Worm (Caenorhabditis elegans) whole organism, dauer: Measurements from ENCODE around the gene F35F10.7.

ENCODE experiments used
- unc-62 ChIP-seq: sonication (generic microtip); optimal IDR thresholded peaks from 2 replicates; lab custom pipeline; 2017; ENCODE audit warnings: missing biosample characterization, missing genetic modification reagents, missing genetic modification characterization

Gene F35F10.7

ce11 chrV:3287330-3287729 lies at the start of gene F35F10.7:
TSS of gene F35F10.7 (minus strand) at chrV:3287430.
- no peak for TF ChIP-seq unc-62 (GFP tag; lab: Kevin White, UChicago)

DNA sequence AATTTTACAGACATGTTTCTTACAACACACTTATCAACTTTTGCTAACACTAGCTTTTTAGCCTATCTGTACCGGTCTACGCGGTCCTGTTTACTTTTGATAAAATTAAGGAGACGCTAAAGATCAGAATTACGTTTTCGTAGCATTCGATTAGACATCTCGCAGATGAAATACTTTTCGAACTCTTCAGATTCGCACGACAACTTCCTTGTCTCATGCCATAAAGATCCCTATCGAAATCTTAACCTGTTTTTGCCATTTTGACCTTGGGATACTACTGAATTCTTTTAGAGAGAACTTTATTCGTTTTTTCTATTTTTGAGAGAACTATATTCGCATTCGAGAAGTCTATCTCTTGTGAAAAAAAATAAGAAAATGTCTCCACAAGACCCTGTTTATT lies 46.1 kb upstream of the F35F10.7 start, which contains the start of gene C17B7.5:
Gene C17B7.5, plus strand, starts transcription at position 301 of the 400 bp plus-strand sequence.
- TF ChIP-seq unc-62 (GFP tag; lab: Kevin White, UChicago), result no peak

DNA sequence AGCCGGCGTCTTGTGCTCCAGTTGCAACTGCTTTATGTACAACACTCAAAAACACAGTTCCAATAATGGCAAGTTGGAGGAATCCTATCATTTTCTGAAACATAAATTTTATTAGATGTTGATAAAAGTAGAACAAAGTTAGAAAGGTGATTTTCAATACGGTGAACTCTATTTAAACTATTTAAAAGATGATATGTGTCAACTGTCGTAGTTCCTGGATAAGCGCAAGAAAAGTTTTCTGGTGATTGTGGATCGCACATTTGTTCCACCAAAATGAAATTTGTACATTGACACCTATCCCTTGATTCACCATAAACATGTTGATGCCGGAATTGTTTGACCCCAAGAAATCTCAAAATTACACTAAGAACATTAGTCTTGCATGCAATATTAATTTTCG lies 44.8 kb upstream of the F35F10.7 start, which contains the start of gene C17B7.9:
Gene C17B7.9, minus strand, starts transcription at position 101 of the 400 bp plus-strand sequence.
- TF ChIP-seq unc-62 (GFP tag; lab: Kevin White, UChicago), result no peak

DNA sequence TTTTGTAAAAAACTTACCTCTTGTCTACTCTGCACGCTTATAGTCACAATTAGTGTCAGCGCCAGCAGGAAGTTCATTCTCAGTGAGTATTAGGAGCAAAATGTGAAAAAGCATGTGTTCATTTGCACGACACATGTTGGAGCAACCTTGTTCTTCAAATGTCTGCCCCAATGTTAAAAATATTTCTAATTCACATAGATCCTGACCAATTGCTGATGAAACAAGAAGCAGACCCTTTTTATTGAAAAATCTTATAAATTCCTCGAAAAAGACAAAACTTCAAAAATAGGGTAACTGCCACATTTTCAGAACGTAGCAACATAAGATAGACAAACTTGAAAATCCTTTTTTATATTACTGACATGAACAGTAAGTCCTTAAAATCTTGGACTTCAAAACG lies 36.9 kb upstream of the F35F10.7 start, which contains the start of gene C17B7.8:
Gene C17B7.8, minus strand, starts transcription at position 101 of the 400 bp plus-strand sequence.
- no peak for TF ChIP-seq unc-62 (GFP tag; lab: Kevin White, UChicago)

- no peak for TF ChIP-seq unc-62 (GFP tag; lab: Kevin White, UChicago)
Measured at ce11 chrV:3320432-3320831, 33.2 kb upstream of the F35F10.7 start, which contains the start of gene C17B7.14. TSS of gene C17B7.14 (minus strand) at chrV:3320532.

- no peak for TF ChIP-seq unc-62 (GFP tag; lab: Kevin White, UChicago)
Measured at ce11 chrV:3320005-3320404, 32.8 kb upstream of the F35F10.7 start, which contains the start of gene F35F10.14. TSS of gene F35F10.14 (minus strand) at chrV:3320105.

- TF ChIP-seq unc-62 (GFP tag; lab: Kevin White, UChicago), result no peak
Measured at ce11 chrV:3318975-3319374, 31.7 kb upstream of the F35F10.7 start, which contains the start of gene F35F10.13. TSS of gene F35F10.13 (minus strand) at chrV:3319075.

- TF ChIP-seq unc-62 (GFP tag; lab: Kevin White, UChicago), result no peak
Measured at ce11 chrV:3316108-3316507, 28.9 kb upstream of the F35F10.7 start, which contains the start of gene F35F10.1. TSS of gene F35F10.1 (plus strand) at chrV:3316307.

DNA sequence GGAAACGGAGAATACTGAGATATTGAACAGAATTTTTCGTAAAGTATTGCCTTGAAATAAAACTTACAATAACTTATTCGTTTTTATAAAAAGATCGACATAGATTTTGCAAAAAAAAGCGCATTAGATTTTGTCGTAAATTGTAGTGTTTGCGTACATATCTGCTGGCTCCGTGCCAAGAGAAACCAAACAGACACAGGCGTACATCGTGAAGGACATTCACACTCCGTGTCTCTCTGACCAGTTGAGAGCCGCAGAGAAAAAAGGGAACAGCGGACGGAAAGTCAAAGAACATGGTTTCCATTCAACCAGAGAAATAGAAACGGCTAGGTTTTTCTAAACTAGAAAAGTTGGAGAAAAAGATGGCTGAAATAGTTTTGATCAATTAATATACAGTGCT lies 28.1 kb upstream of the F35F10.7 start, which contains the start of gene arrd-19:
Gene arrd-19, minus strand, starts transcription at position 209 of the 400 bp plus-strand sequence.
- no peak for TF ChIP-seq unc-62 (GFP tag; lab: Kevin White, UChicago)

DNA sequence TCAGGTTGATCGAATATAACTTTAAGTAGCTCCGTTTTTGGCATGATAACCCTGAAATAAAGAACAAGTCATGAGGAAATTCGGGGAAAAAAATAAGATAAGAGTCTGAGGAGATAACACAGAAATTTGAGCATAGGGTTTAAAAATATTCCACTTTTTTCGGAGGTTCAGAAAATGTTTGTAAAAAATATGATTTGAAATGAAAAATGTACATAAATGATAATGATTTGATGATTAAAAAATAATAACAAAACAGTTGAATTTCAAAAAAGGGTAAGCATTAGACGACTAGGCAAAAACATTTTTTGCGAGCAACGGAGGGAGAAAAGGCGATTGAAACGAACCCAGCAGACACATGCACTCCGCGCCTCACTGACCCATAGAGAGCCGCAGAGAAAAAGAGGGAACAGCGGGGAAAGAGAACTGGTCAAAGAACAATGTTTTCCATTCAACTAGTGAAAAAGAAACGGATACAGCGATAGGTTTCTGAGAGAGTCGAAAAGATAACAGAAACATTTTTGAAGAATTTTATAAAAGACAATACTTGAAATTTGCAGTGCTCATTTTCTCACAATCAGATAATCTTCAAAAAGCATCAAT lies 24.9 kb upstream of the F35F10.7 start, which contains the start of gene arrd-18:
Gene arrd-18, minus strand, starts transcription at position 51 of the 600 bp plus-strand sequence.
- TF ChIP-seq unc-62 (GFP tag; lab: Kevin White, UChicago), result no peak

- no peak for TF ChIP-seq unc-62 (GFP tag; lab: Kevin White, UChicago)
Measured at ce11 chrV:3308169-3308568, 20.9 kb upstream of the F35F10.7 start, which contains the start of gene srbc-3. TSS of gene srbc-3 (plus strand) at chrV:3308469.

DNA sequence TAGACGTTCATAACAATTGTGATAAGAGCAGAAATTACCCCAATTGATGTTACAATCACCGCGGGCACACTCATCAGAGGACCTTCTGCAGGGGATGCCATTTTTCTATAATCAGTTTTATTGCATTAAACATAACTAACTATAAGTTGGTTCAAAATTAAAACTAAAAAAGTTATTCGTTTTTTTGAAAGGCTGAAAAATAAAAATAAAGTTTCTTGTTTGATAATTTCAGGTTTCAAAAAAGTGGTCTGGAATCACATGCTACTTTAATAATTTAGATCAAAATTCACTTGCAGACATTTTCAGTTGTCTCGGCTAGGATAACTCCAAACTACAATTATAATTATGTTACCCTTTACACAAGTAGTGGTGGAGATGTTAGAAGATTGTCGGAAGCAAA lies 14.7 kb upstream of the F35F10.7 start, which contains the start of gene srbc-1:
Gene srbc-1, minus strand, starts transcription at position 101 of the 400 bp plus-strand sequence.
- TF ChIP-seq unc-62 (GFP tag; lab: Kevin White, UChicago), result no peak

- no peak for TF ChIP-seq unc-62 (GFP tag; lab: Kevin White, UChicago)
Measured at ce11 chrV:3299437-3299836, 12.2 kb upstream of the F35F10.7 start.

ce11 chrV:3297764-3298163 lies 10.5 kb upstream of the F35F10.7 start, which contains the start of gene srx-122:
TSS of gene srx-122 (minus strand) at chrV:3297864.
- TF ChIP-seq unc-62 (GFP tag; lab: Kevin White, UChicago), result no peak

ce11 chrV:3295368-3295767 lies 8.1 kb upstream of the F35F10.7 start:
- TF ChIP-seq unc-62 (GFP tag; lab: Kevin White, UChicago), result no peak

DNA sequence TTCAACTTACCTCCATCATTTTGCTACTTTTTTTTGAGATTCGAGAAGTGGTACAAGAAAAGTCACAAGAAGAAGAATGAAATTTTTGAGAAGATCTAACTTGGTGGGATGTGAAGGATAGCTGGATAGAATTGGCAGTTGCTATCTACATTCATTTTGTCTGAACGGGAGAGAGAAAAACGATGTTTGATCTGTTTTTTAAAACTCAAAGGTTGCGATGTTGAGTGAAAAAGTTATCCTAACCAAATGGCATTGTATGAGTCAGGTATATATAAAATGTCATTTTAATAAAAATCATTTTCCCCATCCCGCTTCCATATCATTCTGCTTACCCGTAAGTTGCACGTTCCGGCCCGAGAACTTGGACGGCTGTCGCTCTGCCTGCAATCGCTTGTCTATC lies 2.0 kb upstream of the F35F10.7 start, which contains the start of gene F35F10.6:
Gene F35F10.6, minus strand, starts transcription at position 101 of the 400 bp plus-strand sequence.
- no peak for TF ChIP-seq unc-62 (GFP tag; lab: Kevin White, UChicago)
